Fruit fly (Drosophila melanogaster): ENCODE results near the gene Myt1.

DNA sequence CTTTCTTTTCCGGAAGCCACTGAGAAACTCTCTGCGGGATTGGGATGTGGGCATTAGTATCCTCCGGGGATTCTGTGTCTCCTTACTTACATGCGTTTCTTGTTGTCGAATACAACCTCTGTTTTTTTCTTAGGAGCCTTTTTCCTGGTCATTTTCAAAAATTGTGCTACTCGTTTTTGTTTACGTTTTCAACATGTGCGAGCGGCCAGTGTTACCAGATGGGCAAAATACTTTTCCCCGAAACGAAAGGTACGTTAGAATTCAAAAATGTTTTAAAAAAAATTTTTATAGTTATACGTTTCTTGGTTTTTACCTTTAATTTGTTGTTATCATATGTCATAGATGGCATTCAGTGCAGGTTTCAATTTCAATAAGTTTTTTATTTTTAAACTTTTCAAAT, 2.3 kb downstream of the Myt1 start, which contains the start of gene vito:
- TF ChIP-seq CG1620 (GFP tag; optimal IDR thresholded peaks at IDR 0.05) (no peak), kay (GFP tag; ENCODE audit: borderline replicate concordance) (no peak), CG12768 (GFP tag; optimal IDR thresholded peaks at IDR 0.05) (no peak)
